Fruit fly (Drosophila melanogaster): ENCODE measurements around the gene CG31635.
A peak's percentile ranks its signal among the peaks of the same experiment; 100 is the strongest.

Gene CG31635

DNA sequence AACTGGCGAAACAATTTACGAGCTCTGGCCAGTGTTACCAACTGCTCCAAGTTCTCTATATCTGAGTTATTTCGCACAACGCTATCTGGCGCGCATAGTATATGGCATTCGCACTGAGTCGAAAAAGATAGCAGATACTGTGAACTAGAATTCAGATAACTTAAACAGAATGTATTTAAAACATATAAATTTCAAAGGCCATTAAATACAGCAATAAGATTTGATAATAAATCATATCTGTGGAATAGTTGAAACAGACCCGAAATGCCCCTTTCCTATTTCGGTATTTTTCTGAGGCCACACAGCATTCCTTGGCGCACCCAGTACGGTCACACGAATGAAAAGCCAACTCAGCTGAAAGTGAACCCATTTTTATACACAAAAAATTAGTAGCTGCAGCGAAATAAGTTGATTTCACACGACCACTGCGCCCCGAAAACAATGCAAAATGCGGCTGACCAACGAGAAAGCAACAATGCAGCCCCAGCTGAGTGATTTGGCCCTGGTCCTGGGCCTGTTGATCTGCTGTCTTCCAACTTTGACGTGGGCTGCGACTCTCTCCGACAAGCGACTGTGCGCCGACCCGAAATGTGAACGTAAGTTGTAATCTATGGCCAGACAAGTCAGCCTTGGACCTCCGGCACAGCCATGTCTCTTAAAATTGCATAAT, at the start of gene CG31635, which contains the start of gene Tango1 (continued):
- TF ChIP-seq Med (GFP tag) (peak; percentile 82), vvl (GFP tag; IDR thresholded peaks at IDR 0.05) (peak; percentile 62), CG13775 (GFP tag; optimal IDR thresholded peaks at IDR 0.05) (peak; percentile 10), bab2 (GFP tag; optimal IDR thresholded peaks at IDR 0.05) (no peak), CG7357 (GFP tag; IDR thresholded peaks at IDR 0.05) (peak; percentile 94), vfl (GFP tag; optimal IDR thresholded peaks at IDR 0.05) (no peak), fu2 (GFP tag; optimal IDR thresholded peaks at IDR 0.05) (no peak), Optix (GFP tag; IDR thresholded peaks at IDR 0.05) (no peak), CG15514 (GFP tag; optimal IDR thresholded peaks at IDR 0.05) (no peak), CG12299 (tag; optimal IDR thresholded peaks at IDR 0.05) (peak; percentile 35), sug (tag; optimal IDR thresholded peaks at IDR 0.05) (peak; percentile 27), hkb (optimal IDR thresholded peaks at IDR 0.05) (peak; percentile 95), hkb (GFP tag; IDR thresholded peaks at IDR 0.05) (no peak), CG7928 (GFP tag; optimal IDR thresholded peaks at IDR 0.05) (peak; percentile 13), Xbp1 (GFP tag; optimal IDR thresholded peaks at IDR 0.05) (peak; percentile 10), Gug (GFP tag; IDR thresholded peaks at IDR 0.05) (no peak), YL-1 (GFP tag; optimal IDR thresholded peaks at IDR 0.05) (peak; percentile 61), CG10565 (GFP tag; optimal IDR thresholded peaks at IDR 0.05) (no peak), Lhr (GFP tag; optimal IDR thresholded peaks at IDR 0.05) (peak; percentile 73), ems (GFP tag; optimal IDR thresholded peaks at IDR 0.05) (no peak), HmgZ (tag; optimal IDR thresholded peaks at IDR 0.05) (no peak), lmd (GFP tag; IDR thresholded peaks at IDR 0.05) (no peak; the same call in 1 of the 2 replicates), Bteb2 (GFP tag; optimal IDR thresholded peaks at IDR 0.05) (no peak), ttk (GFP tag; IDR thresholded peaks at IDR 0.05) (no peak), CG7987 (GFP tag; optimal IDR thresholded peaks at IDR 0.05) (no peak), CG2116 (GFP tag; optimal IDR thresholded peaks at IDR 0.05) (peak; percentile 63), E2f1 (GFP tag; IDR thresholded peaks at IDR 0.05) (peak; percentile 19; the same call in 1 of the 2 replicates), ranshi (GFP tag; IDR thresholded peaks at IDR 0.05) (no peak), ato (GFP tag; IDR thresholded peaks at IDR 0.05; ENCODE audit: partially characterized antibody) (no peak), Side (GFP tag; optimal IDR thresholded peaks at IDR 0.05) (no peak), fd64A (GFP tag; optimal IDR thresholded peaks at IDR 0.05) (no peak), Ptx1 (GFP tag; IDR thresholded peaks at IDR 0.05) (peak; percentile 46; the same call in 1 of the 2 replicates), CG11560 (tag; IDR thresholded peaks at IDR 0.05) (no peak), Ets97D (GFP tag; optimal IDR thresholded peaks at IDR 0.05) (peak; percentile 75), CG12659 (GFP tag; optimal IDR thresholded peaks at IDR 0.05) (peak; percentile 71), rib (GFP tag; IDR thresholded peaks at IDR 0.05) (no peak), Pdp1 (GFP tag; optimal IDR thresholded peaks at IDR 0.05) (peak; percentile 35 to 37), C15 (GFP tag; IDR thresholded peaks at IDR 0.05) (no peak), CG7372 (GFP tag; IDR thresholded peaks at IDR 0.05) (0 out of 2 replicates have a peak, but pooled peaks have one; percentile 14), CG1603 (tag; optimal IDR thresholded peaks at IDR 0.05) (no peak), tap (tag; optimal IDR thresholded peaks at IDR 0.05) (no peak), so (GFP tag; IDR thresholded peaks at IDR 0.05) (no peak), bcd (GFP tag; optimal IDR thresholded peaks at IDR 0.05) (no peak), Vsx1 (GFP tag; optimal IDR thresholded peaks at IDR 0.05) (no peak), Sry-δ (GFP tag; optimal IDR thresholded peaks at IDR 0.05) (peak; percentile 48), CG2202 (tag; optimal IDR thresholded peaks at IDR 0.05) (no peak), Hr78 (GFP tag; optimal IDR thresholded peaks at IDR 0.05) (no peak), gem (tag; optimal IDR thresholded peaks at IDR 0.05) (no peak), psq (GFP tag; optimal IDR thresholded peaks at IDR 0.05) (no peak), CG2120 (GFP tag; optimal IDR thresholded peaks at IDR 0.05) (peak; percentile 39), Ssrp (tag; optimal IDR thresholded peaks at IDR 0.05) (no peak)

Measured in whole organism, embryonic.